Worm (Caenorhabditis elegans): ENCODE data around the gene F32D8.15.

Gene F32D8.15

DNA sequence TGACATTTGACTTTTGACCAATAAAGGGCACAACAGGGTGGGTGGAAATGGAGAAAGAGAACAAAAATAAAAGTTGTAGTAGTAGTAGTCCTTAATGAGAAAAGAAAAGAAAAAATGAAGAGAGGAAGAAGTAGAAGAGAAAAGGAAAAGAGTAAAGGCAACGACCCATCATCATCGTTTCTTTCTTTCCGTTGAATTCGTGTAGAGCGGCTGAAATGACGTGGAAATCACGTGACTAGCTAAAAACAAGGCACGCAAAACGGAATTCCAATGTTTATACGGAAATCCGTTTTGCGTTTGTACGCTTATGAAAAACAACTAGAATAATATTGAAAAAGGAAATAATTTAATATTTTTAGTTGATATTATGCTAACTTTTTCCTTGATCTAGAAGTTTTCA is 36.3 kb upstream of the F32D8.15 start (continued):
- TF ChIP-seq swsn-7 (tag; optimal IDR thresholded peaks at IDR 0.05) (peak; percentile 47), pqm-1 (tag; optimal IDR thresholded peaks at IDR 0.05) (no peak), nhr-11 (tag; optimal IDR thresholded peaks at IDR 0.05) (no peak), lin-15B (tag; optimal IDR thresholded peaks at IDR 0.05) (no peak), ama-1 (optimal IDR thresholded peaks at IDR 0.05) (no peak), elt-3 (tag; optimal IDR thresholded peaks at IDR 0.05) (peak in 3 of 6 experiments; percentile 35 to 69 (median 40)), lin-35 (GFP tag; optimal IDR thresholded peaks at IDR 0.05) (peak; percentile 27 to 37), hpl-2 (GFP tag; optimal IDR thresholded peaks at IDR 0.05) (no peak), sptf-1 (tag; optimal IDR thresholded peaks at IDR 0.05) (no peak), lsy-2 (tag; optimal IDR thresholded peaks at IDR 0.05) (peak; percentile 41 to 42), nhr-19 (GFP tag; conservative IDR thresholded peaks at IDR 0.05) (peak; percentile 41), efl-1 (optimal IDR thresholded peaks at IDR 0.05) (peak in 1 of 2 experiments; percentile 18), efl-1 (GFP tag; optimal IDR thresholded peaks at IDR 0.05 in 1 of 2) (no peak), mdl-1 (tag; optimal IDR thresholded peaks at IDR 0.05) (peak in 1 of 2 experiments; percentile 50), irx-1 (tag; optimal IDR thresholded peaks at IDR 0.05) (peak; percentile 28)

ce11 chrV:10870050-10870449 is 33.8 kb upstream of the F32D8.15 start:
- no peak for TF ChIP-seq aly-2 (tag; optimal IDR thresholded peaks at IDR 0.05)
- TF ChIP-seq fos-1 (tag; optimal IDR thresholded peaks at IDR 0.05): no peak
- peak; percentile 9 for TF ChIP-seq dsc-1 (tag; optimal IDR thresholded peaks at IDR 0.05)
- no peak for TF ChIP-seq efl-1 (optimal IDR thresholded peaks at IDR 0.05)
- no peak for TF ChIP-seq efl-1 (GFP tag; optimal IDR thresholded peaks at IDR 0.05 in 1 of 2)
- no peak for TF ChIP-seq nhr-237 (tag; optimal IDR thresholded peaks at IDR 0.05)
- TF ChIP-seq ceh-8 (GFP tag; optimal IDR thresholded peaks at IDR 0.05): no peak
- TF ChIP-seq pag-3 (tag; optimal IDR thresholded peaks at IDR 0.05; ENCODE audit: borderline replicate concordance, insufficient read depth): no peak
- TF ChIP-seq fkh-8 (tag; optimal IDR thresholded peaks at IDR 0.05): no peak
- no peak for TF ChIP-seq sup-37 (GFP tag; optimal IDR thresholded peaks at IDR 0.05)
- TF ChIP-seq rnt-1 (tag; optimal IDR thresholded peaks at IDR 0.05): peak; percentile 45
- TF ChIP-seq elt-3 (tag; optimal IDR thresholded peaks at IDR 0.05): no peak
- no peak for TF ChIP-seq zip-4 (GFP tag; optimal IDR thresholded peaks at IDR 0.05)
- TF ChIP-seq snpc-4 (tag; optimal IDR thresholded peaks at IDR 0.05): no peak
- no peak for TF ChIP-seq mep-1 (tag; optimal IDR thresholded peaks at IDR 0.05)
- no peak for TF ChIP-seq nhr-28 (tag; optimal IDR thresholded peaks at IDR 0.05)
- TF ChIP-seq nhr-19 (GFP tag; conservative IDR thresholded peaks at IDR 0.05): peak; percentile 28
- TF ChIP-seq egl-27 (tag; optimal IDR thresholded peaks at IDR 0.05): no peak
- TF ChIP-seq nhr-20 (tag; optimal IDR thresholded peaks at IDR 0.05): no peak
- no peak for TF ChIP-seq nhr-11 (tag; optimal IDR thresholded peaks at IDR 0.05)
- no peak for TF ChIP-seq Y116A8C.19 (tag; optimal IDR thresholded peaks at IDR 0.05; ENCODE audit: borderline replicate concordance)
- TF ChIP-seq hlh-4 (tag; optimal IDR thresholded peaks at IDR 0.05): no peak
- no peak for TF ChIP-seq C16A3.4 (tag; optimal IDR thresholded peaks at IDR 0.05)
- TF ChIP-seq lir-3 (tag; optimal IDR thresholded peaks at IDR 0.05; ENCODE audit: poor library complexity): no peak
- no peak for TF ChIP-seq snu-23 (GFP tag; optimal IDR thresholded peaks at IDR 0.05)
- no peak for TF ChIP-seq nhr-12 (tag; optimal IDR thresholded peaks at IDR 0.05)
- TF ChIP-seq mdl-1 (tag; optimal IDR thresholded peaks at IDR 0.05): peak in 1 of 2 experiments; percentile 26
- TF ChIP-seq nhr-71 (tag; optimal IDR thresholded peaks at IDR 0.05): peak; percentile 63
- no peak for TF ChIP-seq ceh-88 (GFP tag; IDR thresholded peaks at IDR 0.05)
- TF ChIP-seq lin-14 (GFP tag; optimal IDR thresholded peaks at IDR 0.05): peak; percentile 61
- TF ChIP-seq nhr-84 (tag; optimal IDR thresholded peaks at IDR 0.05): no peak
- no peak for TF ChIP-seq fkh-10 (GFP tag; optimal IDR thresholded peaks at IDR 0.05)
- TF ChIP-seq unc-130 (tag; optimal IDR thresholded peaks at IDR 0.05): no peak
- no peak for TF ChIP-seq pax-3 (tag; optimal IDR thresholded peaks at IDR 0.05)
- TF ChIP-seq efl-3 (GFP tag; optimal IDR thresholded peaks at IDR 0.05): no peak
- TF ChIP-seq nhr-85 (tag): peak; percentile 31
